Fruit fly (Drosophila melanogaster) whole organism, embryonic: ENCODE data around the gene CG44005.
A peak's percentile ranks its signal among the peaks of the same experiment; 100 is the strongest.

Source experiments
- Adf1 ChIP-seq: fragments of 200-800 bp; sonication (Bioruptor generic); IDR thresholded peaks from 2 replicates; pipeline ENCODE4 v1.3.6; 2022; ENCODE audit warnings: missing biosample characterization, missing genetic modification characterization
- B-H2 ChIP-seq: fragments of 200-800 bp; sonication (Bioruptor generic); optimal IDR thresholded peaks from 2 replicates; lab custom pipeline; 2018; ENCODE audit warnings: missing biosample characterization, mild to moderate bottlenecking, missing genetic modification characterization
- Blimp-1 ChIP-seq: fragments of 200-800 bp; sonication (Bioruptor generic); optimal IDR thresholded peaks from 3 replicates; lab custom pipeline; 2018; ENCODE audit warnings: missing biosample characterization, missing genetic modification characterization, mild to moderate bottlenecking, moderate library complexity, missing genetic modification reagents
- CG10979 ChIP-seq: fragments of 200-800 bp; sonication (Bioruptor generic); optimal IDR thresholded peaks from 2 replicates; lab custom pipeline; 2018; ENCODE audit warnings: missing biosample characterization, mild to moderate bottlenecking, missing genetic modification characterization, moderate library complexity
- CG11093 ChIP-seq: fragments of 200-800 bp; sonication (Bioruptor generic); IDR thresholded peaks from 3 replicates; pipeline ENCODE4 v1.3.6; 2022; ENCODE audit warnings: missing biosample characterization, missing genetic modification characterization
- CG11504 ChIP-seq: fragments of 200-800 bp; sonication (Bioruptor generic); optimal IDR thresholded peaks from 3 replicates; lab custom pipeline; 2019; ENCODE audit warnings: missing biosample characterization, mild to moderate bottlenecking, missing genetic modification characterization, moderate library complexity
- CG14014 ChIP-seq: fragments of 200-800 bp; sonication (Bioruptor generic); IDR thresholded peaks from 2 replicates; pipeline ENCODE4 v1.3.6; 2022; ENCODE audit warnings: missing biosample characterization, missing genetic modification characterization
- CG14667 ChIP-seq: fragments of 200-800 bp; sonication (Bioruptor generic); IDR thresholded peaks from 2 replicates; pipeline ENCODE4 v1.3.6; 2022; ENCODE audit warnings: missing biosample characterization, missing genetic modification characterization
- CG14965 ChIP-seq: fragments of 200-800 bp; sonication (Bioruptor generic); optimal IDR thresholded peaks from 2 replicates; lab custom pipeline; 2016; ENCODE audit warnings: missing biosample characterization, missing genetic modification characterization, borderline replicate concordance
- CG15269 ChIP-seq: fragments of 200-800 bp; sonication (Bioruptor generic); optimal IDR thresholded peaks from 2 replicates; lab custom pipeline; 2018; ENCODE audit warnings: missing biosample characterization, mild to moderate bottlenecking, missing genetic modification characterization, moderate library complexity
- CG2678 ChIP-seq: fragments of 200-800 bp; sonication (Bioruptor generic); optimal IDR thresholded peaks from 3 replicates; lab custom pipeline; 2019; ENCODE audit warnings: missing biosample characterization, mild to moderate bottlenecking, missing genetic modification characterization, moderate library complexity
- CG31441 ChIP-seq: fragments of 200-800 bp; sonication (Bioruptor generic); IDR thresholded peaks from 2 replicates; pipeline ENCODE4 v1.3.6; 2022; ENCODE audit warnings: missing biosample characterization, missing genetic modification characterization
- CG6254 ChIP-seq: fragments of 200-800 bp; sonication (Bioruptor generic); optimal IDR thresholded peaks from 3 replicates; lab custom pipeline; 2017; ENCODE audit warnings: mild to moderate bottlenecking, missing biosample characterization, missing genetic modification reagents, missing genetic modification characterization
- CG6272 ChIP-seq: fragments of 200-800 bp; sonication (Bioruptor generic); IDR thresholded peaks from 2 replicates; pipeline ENCODE4 v1.3.6; 2022; ENCODE audit warnings: missing biosample characterization, missing genetic modification characterization
- CG7357 ChIP-seq: fragments of 200-800 bp; sonication (Bioruptor generic); IDR thresholded peaks from 3 replicates; pipeline ENCODE4 v1.3.6; 2022; ENCODE audit warnings: missing biosample characterization, missing genetic modification characterization
- CG8944 ChIP-seq: fragments of 200-800 bp; sonication (Bioruptor generic); optimal IDR thresholded peaks from 3 replicates; lab custom pipeline; 2016; ENCODE audit warnings: missing biosample characterization, missing genetic modification characterization
- CrebB ChIP-seq: fragments of 200-800 bp; sonication (Bioruptor generic); optimal IDR thresholded peaks from 3 replicates; lab custom pipeline; 2018; ENCODE audit warnings: missing biosample characterization, mild to moderate bottlenecking, missing genetic modification characterization
- D19B ChIP-seq: fragments of 200-800 bp; sonication (Bioruptor generic); optimal IDR thresholded peaks from 2 replicates; lab custom pipeline; 2017; ENCODE audit warnings: missing biosample characterization, mild to moderate bottlenecking, missing genetic modification characterization
- Drgx ChIP-seq: fragments of 200-800 bp; sonication (Bioruptor generic); IDR thresholded peaks from 2 replicates; pipeline ENCODE4 v1.3.6; 2022; ENCODE audit warnings: missing biosample characterization, missing genetic modification characterization
- Eip74EF ChIP-seq, 2 experiments: fragments of 200-800 bp in 1 of 2; fragments of >200 bp in 1 of 2; sonication (Bioruptor generic) in 1 of 2; optimal IDR thresholded peaks; 2 replicates each; lab custom pipeline; 2017 to 2019; ENCODE audit warnings: missing biosample characterization in 2 of 2, missing genetic modification characterization in 2 of 2, mild to moderate bottlenecking in 1 of 2, moderate library complexity in 1 of 2
- Ets65A ChIP-seq: fragments of 200-800 bp; sonication (Bioruptor generic); peaks from one replicate; lab custom pipeline; 2016; ENCODE audit warnings: missing biosample characterization, missing genetic modification characterization
- HLHmδ ChIP-seq: fragments of 200-800 bp; sonication (Bioruptor generic); optimal IDR thresholded peaks from 2 replicates; lab custom pipeline; 2018; ENCODE audit warnings: missing biosample characterization, mild to moderate bottlenecking, missing genetic modification characterization, moderate library complexity
- Hr51 ChIP-seq, 2 experiments: fragments of 200-800 bp; sonication (Bioruptor generic); optimal IDR thresholded peaks; 2 replicates in 1 of 2; 3 replicates in 1 of 2; lab custom pipeline; 2016 to 2018; ENCODE audit warnings: missing biosample characterization in 2 of 2, missing genetic modification characterization in 2 of 2, mild to moderate bottlenecking in 1 of 2, moderate library complexity in 1 of 2
- Oli ChIP-seq: fragments of 200-800 bp; sonication (Bioruptor generic); optimal IDR thresholded peaks from 2 replicates; lab custom pipeline; 2018; ENCODE audit warnings: missing biosample characterization, mild to moderate bottlenecking, missing genetic modification characterization, moderate library complexity
- Sox102F ChIP-seq: fragments of 200-800 bp; sonication (Bioruptor generic); optimal IDR thresholded peaks from 2 replicates; lab custom pipeline; 2018; ENCODE audit warnings: missing biosample characterization, mild to moderate bottlenecking, missing genetic modification characterization, moderate library complexity
- ash1 ChIP-seq: fragments of 200-800 bp; sonication (Bioruptor generic); optimal IDR thresholded peaks from 2 replicates; lab custom pipeline; 2018; ENCODE audit warnings: missing biosample characterization, mild to moderate bottlenecking, missing genetic modification characterization
- bab2 ChIP-seq: fragments of 200-800 bp; sonication (Bioruptor generic); optimal IDR thresholded peaks from 2 replicates; lab custom pipeline; 2016; ENCODE audit warnings: missing biosample characterization, missing genetic modification characterization
- bsh ChIP-seq, 2 experiments: fragments of 200-800 bp; sonication (Bioruptor generic); optimal IDR thresholded peaks; 2 replicates each; lab custom pipeline; 2017 to 2018; ENCODE audit warnings: mild to moderate bottlenecking in 2 of 2, missing biosample characterization in 2 of 2, missing genetic modification characterization in 2 of 2, moderate library complexity in 1 of 2
- cg ChIP-seq: fragments of 200-800 bp; sonication (Bioruptor generic); optimal IDR thresholded peaks from 3 replicates; lab custom pipeline; 2019; ENCODE audit warnings: missing biosample characterization, mild to moderate bottlenecking, missing genetic modification characterization, moderate library complexity
- dmrt99B ChIP-seq: fragments of 200-800 bp; sonication (Bioruptor generic); optimal IDR thresholded peaks from 2 replicates; lab custom pipeline; 2018; ENCODE audit warnings: missing biosample characterization, mild to moderate bottlenecking, missing genetic modification characterization, moderate library complexity
- gem ChIP-seq: fragments of 200-800 bp; sonication (Bioruptor generic); optimal IDR thresholded peaks from 2 replicates; lab custom pipeline; 2019; ENCODE audit warnings: missing biosample characterization, mild to moderate bottlenecking, missing genetic modification characterization, moderate library complexity
- grau ChIP-seq: fragments of 200-800 bp; optimal IDR thresholded peaks from 3 replicates; lab custom pipeline; 2019; ENCODE audit warnings: missing biosample characterization, mild to moderate bottlenecking, missing genetic modification characterization, moderate library complexity
- maf-S ChIP-seq: fragments of 200-800 bp; sonication (Bioruptor generic); optimal IDR thresholded peaks from 2 replicates; lab custom pipeline; 2016; ENCODE audit warnings: missing biosample characterization, missing genetic modification characterization
- mld ChIP-seq: fragments of 200-800 bp; sonication (Bioruptor generic); IDR thresholded peaks from 3 replicates; pipeline ENCODE4 v1.3.6; 2022; ENCODE audit warnings: missing biosample characterization, missing genetic modification characterization; ENCODE audit not compliant: partially characterized antibody
- onecut ChIP-seq: fragments of 200-800 bp; sonication (Bioruptor generic); IDR thresholded peaks from 2 replicates; pipeline ENCODE4 v1.3.6; 2022; ENCODE audit warnings: missing biosample characterization, missing genetic modification characterization
- otp ChIP-seq: fragments of 200-800 bp; sonication (Bioruptor generic); IDR thresholded peaks from 3 replicates; pipeline ENCODE4, ENCODE4 v1.3.6; 2022; ENCODE audit warnings: missing biosample characterization, missing genetic modification characterization
- pan ChIP-seq, 4 experiments: fragments of >200 bp in 3 of 4; fragments of 200-800 bp in 1 of 4; sonication (Bioruptor generic) in 1 of 4; optimal IDR thresholded peaks in 3 of 4; IDR thresholded peaks in 1 of 4; 2 replicates each; pipeline versions ENCODE4 v1.3.6 to Lab custom; 2017 to 2022; ENCODE audit warnings: missing biosample characterization in 2 of 4, missing genetic modification characterization in 2 of 4, mixed read lengths in 1 of 4
- phol ChIP-seq: fragments of 200-800 bp; sonication (Bioruptor generic); optimal IDR thresholded peaks from 3 replicates; lab custom pipeline; 2018; ENCODE audit warnings: missing biosample characterization, mild to moderate bottlenecking, missing genetic modification characterization, moderate library complexity
- pros ChIP-seq: fragments of 200-800 bp; sonication (Bioruptor generic); optimal IDR thresholded peaks from 3 replicates; lab custom pipeline; 2019; ENCODE audit warnings: missing biosample characterization, mild to moderate bottlenecking, missing genetic modification characterization, moderate library complexity
- row ChIP-seq: fragments of 200-800 bp; sonication (Bioruptor generic); IDR thresholded peaks from 3 replicates; pipeline ENCODE4 v1.3.6; 2022; ENCODE audit warnings: missing biosample characterization, missing genetic modification characterization
- scrt ChIP-seq: fragments of 200-800 bp; sonication (Bioruptor generic); optimal IDR thresholded peaks from 2 replicates; lab custom pipeline; 2018; ENCODE audit warnings: missing biosample characterization, mild to moderate bottlenecking, missing genetic modification characterization, moderate library complexity
- seq ChIP-seq: fragments of 200-800 bp; sonication (Bioruptor generic); IDR thresholded peaks from 2 replicates; pipeline ENCODE4 v1.3.6; 2022; ENCODE audit warnings: missing biosample characterization, missing genetic modification characterization
- sna ChIP-seq: fragments of 200-800 bp; sonication (Bioruptor generic); IDR thresholded peaks from 2 replicates; pipeline ENCODE4 v1.3.6; 2022; ENCODE audit warnings: missing biosample characterization, missing genetic modification characterization; ENCODE audit not compliant: partially characterized antibody
- stwl ChIP-seq: fragments of 200-800 bp; sonication (Bioruptor generic); optimal IDR thresholded peaks from 3 replicates; lab custom pipeline; 2018; ENCODE audit warnings: missing biosample characterization, mild to moderate bottlenecking, missing genetic modification characterization, moderate library complexity
- tll ChIP-seq, 2 experiments: fragments of 200-800 bp in 1 of 2; fragments of >200 bp in 1 of 2; sonication (Bioruptor generic) in 1 of 2; optimal IDR thresholded peaks; 2 replicates each; lab custom pipeline; 2017 to 2019; ENCODE audit warnings: missing biosample characterization in 2 of 2, missing genetic modification characterization in 2 of 2, mild to moderate bottlenecking in 1 of 2, moderate library complexity in 1 of 2
- zf30C ChIP-seq: fragments of 200-800 bp; sonication (Bioruptor generic); optimal IDR thresholded peaks from 3 replicates; lab custom pipeline; 2018; ENCODE audit warnings: missing biosample characterization, mild to moderate bottlenecking, missing genetic modification characterization

The CG44005 gene

dm6 chr3L:18099715-18100114 lies 27.8 kb upstream of the CG44005 start (continued):
- TF ChIP-seq CG14014 (GFP tag; lab: Robert Waterston, UW) (no peak), CG14667 (GFP tag; lab: Robert Waterston, UW) (no peak), ash1 (GFP tag; lab: Kevin White, UChicago) (no peak), Adf1 (GFP tag; lab: Robert Waterston, UW) (no peak)

DNA sequence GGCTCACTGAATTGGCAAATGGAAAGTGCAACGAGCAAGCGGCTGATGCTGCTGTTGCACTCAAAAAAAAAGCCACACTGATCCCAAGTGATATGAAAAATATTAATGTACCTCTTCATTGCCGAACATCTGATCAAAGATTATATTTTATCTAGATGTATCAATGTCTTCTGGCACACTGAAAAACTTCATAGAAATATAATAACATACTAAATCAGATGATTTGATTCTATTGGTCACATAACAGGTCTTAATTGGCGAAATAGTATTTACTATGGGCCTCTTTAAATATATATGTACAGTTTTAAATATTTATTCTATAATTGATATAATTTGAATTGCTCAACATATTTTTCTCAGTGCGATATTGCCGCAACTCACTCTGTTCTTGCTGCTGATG lies 24.8 kb upstream of the CG44005 start:
- peak; percentile 27 for TF ChIP-seq gem (tag; lab: Kevin White, UChicago)
- TF ChIP-seq CG11504 (tag; lab: Kevin White, UChicago) = peak; percentile 6
- peak; percentile 34 to 58 for TF ChIP-seq bsh (GFP tag; optimal IDR thresholded peaks at IDR 0.05; lab: Kevin White, UChicago)
- no peak for TF ChIP-seq sna (GFP tag; lab: Robert Waterston, UW)
- TF ChIP-seq Sox102F (GFP tag; lab: Kevin White, UChicago) = peak; percentile 36
- peak; percentile 1 for TF ChIP-seq Oli (tag; lab: Kevin White, UChicago)
- peak; percentile 6 for TF ChIP-seq CG10979 (tag; lab: Kevin White, UChicago)
- no peak for TF ChIP-seq tll (GFP tag; optimal IDR thresholded peaks at IDR 0.05; lab: Kevin White, UChicago)
- TF ChIP-seq Blimp-1 = peak; percentile 19
- TF ChIP-seq phol (tag; lab: Kevin White, UChicago) = peak; percentile 2
- TF ChIP-seq CG14965 = no peak
- TF ChIP-seq CG31441 (GFP tag; lab: Robert Waterston, UW) = 0 out of 2 replicates have a peak, but pooled peaks have one; percentile 14
- TF ChIP-seq Drgx (GFP tag; lab: Robert Waterston, UW) = peak; percentile 51; the same call in 1 of the 2 replicates
- no peak for TF ChIP-seq CG11093 (GFP tag; lab: Robert Waterston, UW)
- TF ChIP-seq maf-S = no peak

DNA sequence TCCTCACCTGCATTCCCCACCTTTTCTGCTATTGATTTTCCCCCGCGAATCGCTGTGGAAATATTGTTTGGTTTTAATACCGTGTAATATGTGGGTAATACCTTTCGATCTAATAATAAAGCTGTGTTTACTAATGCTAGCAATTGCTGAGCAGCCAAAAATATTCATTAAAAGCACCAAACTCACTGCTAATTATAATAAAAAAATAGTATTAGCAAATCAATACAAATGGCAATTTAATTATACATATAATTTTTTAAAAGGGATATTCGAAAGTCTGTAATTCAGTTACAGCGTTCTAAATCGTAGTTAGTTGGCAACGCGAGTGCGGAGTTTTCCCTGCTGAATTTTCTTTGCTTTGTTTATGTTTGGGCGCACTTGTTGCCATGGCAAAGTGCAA lies 22.0 kb upstream of the CG44005 start:
- TF ChIP-seq scrt (GFP tag; lab: Kevin White, UChicago) (peak; percentile 46), Eip74EF (GFP tag; optimal IDR thresholded peaks at IDR 0.05; lab: Kevin White, UChicago) (no peak), stwl (tag; lab: Kevin White, UChicago) (peak; percentile 7), row (GFP tag; lab: Robert Waterston, UW) (peak; percentile 55; the same call in 2 of the 3 replicates), dmrt99B (tag; lab: Kevin White, UChicago) (peak; percentile 18), B-H2 (GFP tag; lab: Kevin White, UChicago) (no peak), CrebB (no peak), otp (no peak), pan (optimal IDR thresholded peaks at IDR 0.05; lab: Kevin White, UChicago) (no peak), pan (GFP tag; optimal IDR thresholded peaks at IDR 0.05 in 1 of 2, IDR thresholded peaks at IDR 0.05 in 1 of 2) (peak in 1 of 2 experiments; percentile 12), cg (GFP tag; lab: Kevin White, UChicago) (no peak), pros (GFP tag; lab: Kevin White, UChicago) (no peak), CG6254 (GFP tag; lab: Kevin White, UChicago) (no peak), mld (GFP tag; lab: Robert Waterston, UW) (no peak), D19B (GFP tag; lab: Kevin White, UChicago) (peak; percentile 76), CG6272 (GFP tag; lab: Robert Waterston, UW) (no peak), CG15269 (tag; lab: Kevin White, UChicago) (peak; percentile 2), HLHmδ (GFP tag; lab: Kevin White, UChicago) (no peak), zf30C (GFP tag; lab: Kevin White, UChicago) (no peak), CG2678 (tag; lab: Kevin White, UChicago) (peak; percentile 18), Hr51 (GFP tag; optimal IDR thresholded peaks at IDR 0.05; lab: Kevin White, UChicago) (peak in 1 of 2 experiments; percentile 2), gem (tag; lab: Kevin White, UChicago) (peak; percentile 12), Ets65A (GFP tag; lab: Kevin White, UChicago) (peak; percentile 49), CG11504 (tag; lab: Kevin White, UChicago) (peak; percentile 15), CG7357 (GFP tag; lab: Robert Waterston, UW) (no peak), grau (tag; lab: Kevin White, UChicago) (peak; percentile 1), seq (no peak), onecut (peak; percentile 81), CG8944 (no peak), bab2 (no peak)
